Worm (Caenorhabditis elegans): ENCODE data around the gene Y4C6B.2.

Y4C6B.2 gene

DNA sequence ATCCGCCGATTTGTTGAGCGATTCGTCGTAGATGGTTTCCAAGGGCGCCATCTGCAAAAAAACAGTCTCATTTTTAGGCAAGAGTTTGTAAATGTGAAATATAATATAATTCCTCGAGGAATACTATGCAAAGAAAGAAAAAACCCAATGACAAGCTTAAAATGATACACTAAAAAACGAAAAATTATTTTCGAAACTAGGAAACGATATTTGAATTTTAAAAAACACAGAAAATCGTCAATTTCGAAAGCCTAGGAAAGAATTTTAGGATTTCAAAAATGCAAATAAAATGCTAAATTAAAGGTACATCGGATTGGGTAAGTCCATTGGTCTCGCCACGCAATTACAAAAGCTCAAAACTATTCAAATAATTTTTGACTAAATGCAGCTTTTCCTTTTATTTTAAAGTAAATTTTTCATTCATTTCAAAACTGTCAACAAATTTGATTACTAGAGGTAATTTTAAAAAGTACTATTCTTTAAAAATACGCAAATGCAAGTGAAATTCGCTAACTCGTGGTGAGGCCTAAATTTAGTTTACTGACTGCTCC, 52.2 kb downstream of the Y4C6B.2 start, which contains the start of the genes htp-1 and ZK616.5:
TSS of gene htp-1 (minus strand) at position 51 of the 551 bp plus-strand sequence.
TSS of gene ZK616.5 (plus strand) at position 423 of the 551 bp plus-strand sequence.
- TF ChIP-seq ceh-24 (tag; optimal IDR thresholded peaks at IDR 0.05), result no peak
- TF ChIP-seq pros-1 (tag; optimal IDR thresholded peaks at IDR 0.05), result no peak
- TF ChIP-seq ceh-6 (GFP tag; optimal IDR thresholded peaks at IDR 0.05), result no peak
- TF ChIP-seq pag-3 (tag; optimal IDR thresholded peaks at IDR 0.05; ENCODE audit: borderline replicate concordance), result no peak
- no peak for TF ChIP-seq Y22D7AL.16 (tag; optimal IDR thresholded peaks at IDR 0.05)
- no peak for TF ChIP-seq ama-1 (optimal IDR thresholded peaks at IDR 0.05)
- TF ChIP-seq ref-2 (tag; optimal IDR thresholded peaks at IDR 0.05), result no peak
- no peak for TF ChIP-seq pqm-1 (tag; optimal IDR thresholded peaks at IDR 0.05)
- TF ChIP-seq ceh-9 (tag; optimal IDR thresholded peaks at IDR 0.05), result no peak

DNA sequence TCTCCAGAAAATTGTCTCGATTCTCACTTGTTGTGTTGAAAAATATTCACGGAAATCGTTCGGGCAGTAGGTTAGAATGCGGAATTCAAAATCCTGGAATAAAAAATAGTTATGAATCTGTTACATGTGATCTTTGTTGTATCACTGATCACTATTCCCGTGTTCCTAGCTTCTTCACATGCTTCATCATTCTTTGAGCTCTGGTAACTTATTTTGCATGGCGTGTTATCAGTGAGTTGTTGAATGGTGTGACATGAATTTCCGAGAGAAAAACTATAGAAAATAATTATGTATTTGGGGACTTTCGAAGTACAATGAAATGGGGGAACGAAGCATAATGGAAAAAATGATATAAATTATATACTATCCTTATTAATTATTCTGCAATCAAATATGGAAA, 54.2 kb downstream of the Y4C6B.2 start:
- no peak for TF ChIP-seq pag-3 (tag; optimal IDR thresholded peaks at IDR 0.05; ENCODE audit: borderline replicate concordance)
- no peak for TF ChIP-seq ceh-45 (GFP tag; IDR thresholded peaks at IDR 0.05)
- no peak for TF ChIP-seq ama-1 (optimal IDR thresholded peaks at IDR 0.05)
- TF ChIP-seq npax-4 (tag; optimal IDR thresholded peaks at IDR 0.05), result no peak
